Fruit fly (Drosophila melanogaster) whole organism, wandering third instar larva: ENCODE data around the gene CG43610.

ENCODE experiments used
- Abd-B ChIP-seq: fragments of >200 bp; optimal IDR thresholded peaks from 2 replicates; lab custom pipeline; 2017; ENCODE audit warnings: missing biosample characterization, missing genetic modification characterization
- CG32264 ChIP-seq: fragments of 200-800 bp; sonication (Bioruptor generic); optimal IDR thresholded peaks from 2 replicates; lab custom pipeline; 2016; ENCODE audit warnings: missing biosample characterization, missing genetic modification characterization
- CG9705 ChIP-seq: fragments of 200-800 bp; sonication (Bioruptor generic); optimal IDR thresholded peaks from 2 replicates; lab custom pipeline; 2018; ENCODE audit warnings: missing biosample characterization, mild to moderate bottlenecking, missing genetic modification characterization
- CrebA ChIP-seq: fragments of 200-800 bp; sonication (Bioruptor generic); optimal IDR thresholded peaks from 2 replicates; lab custom pipeline; 2016; ENCODE audit warnings: missing biosample characterization, mild to moderate bottlenecking, missing genetic modification characterization, borderline replicate concordance
- Dfd ChIP-seq: fragments of >200 bp; optimal IDR thresholded peaks from 2 replicates; lab custom pipeline; 2017; ENCODE audit warnings: missing biosample characterization, missing genetic modification characterization
- Dif ChIP-seq: fragments of 200-275, 200-300 bp; sonication (Bioruptor generic); optimal IDR thresholded peaks from 2 replicates; lab custom pipeline; 2018; ENCODE audit warnings: missing biosample characterization, missing genetic modification characterization; ENCODE audit not compliant: partially characterized antibody
- GATAd ChIP-seq: sonication (Bioruptor generic); optimal IDR thresholded peaks from 2 replicates; lab custom pipeline; 2016; ENCODE audit warnings: missing biosample characterization, missing genetic modification characterization
- HLH106 ChIP-seq: fragments of 200-800 bp; optimal IDR thresholded peaks from 3 replicates; lab custom pipeline; 2019; ENCODE audit warnings: missing biosample characterization, mild to moderate bottlenecking, missing genetic modification characterization, moderate library complexity
- Hnf4 ChIP-seq: fragments of 200-800 bp; sonication (Bioruptor generic); optimal IDR thresholded peaks from 2 replicates; lab custom pipeline; 2016; ENCODE audit warnings: missing biosample characterization, mild to moderate bottlenecking, missing genetic modification characterization
- Hr78 ChIP-seq: fragments of >200 bp; optimal IDR thresholded peaks from 2 replicates; lab custom pipeline; 2017; ENCODE audit warnings: missing biosample characterization, missing genetic modification characterization
- Hr83 ChIP-seq: fragments of 200-300 bp; sonication (Bioruptor generic); optimal IDR thresholded peaks from 2 replicates; lab custom pipeline; 2016; ENCODE audit warnings: missing biosample characterization, mild to moderate bottlenecking, missing genetic modification characterization, moderate library complexity; ENCODE audit not compliant: poor library complexity, severe bottlenecking
- Jra ChIP-seq: sonication (Bioruptor generic); optimal IDR thresholded peaks from 2 replicates; lab custom pipeline; 2016; ENCODE audit warnings: missing biosample characterization, missing genetic modification characterization
- Myc ChIP-seq: fragments of >200 bp; optimal IDR thresholded peaks from 2 replicates; lab custom pipeline; 2017
- N ChIP-seq: fragments of >200 bp; optimal IDR thresholded peaks from 2 replicates; lab custom pipeline; 2018; ENCODE audit warnings: missing biosample characterization, missing external identifiers, missing genetic modification characterization
- OdsH ChIP-seq: fragments of 200-800 bp; sonication (Bioruptor generic); optimal IDR thresholded peaks from 2 replicates; lab custom pipeline; 2016; ENCODE audit warnings: missing biosample characterization, mild to moderate bottlenecking, missing genetic modification characterization
- Rel ChIP-seq, 2 experiments: fragments of 200-800 bp; sonication (Bioruptor generic) in 1 of 2; optimal IDR thresholded peaks; 2 replicates in 1 of 2; 3 replicates in 1 of 2; lab custom pipeline; 2016 to 2019; ENCODE audit warnings: mild to moderate bottlenecking in 2 of 2, missing biosample characterization in 2 of 2, missing genetic modification characterization in 2 of 2, moderate library complexity in 1 of 2
- Sp1 ChIP-seq: fragments of 200-800 bp; sonication (Bioruptor generic); optimal IDR thresholded peaks from 3 replicates; lab custom pipeline; 2019; ENCODE audit warnings: missing biosample characterization, mild to moderate bottlenecking, missing genetic modification characterization, moderate library complexity
- Vsx2 ChIP-seq: fragments of 200-300, 225-300 bp; sonication (Bioruptor generic); optimal IDR thresholded peaks from 2 replicates; lab custom pipeline; 2018; ENCODE audit warnings: missing biosample characterization, missing genetic modification characterization; ENCODE audit not compliant: partially characterized antibody
- br ChIP-seq: fragments of 200-800 bp; sonication (Bioruptor generic); optimal IDR thresholded peaks from 2 replicates; lab custom pipeline; 2016; ENCODE audit warnings: missing biosample characterization, missing genetic modification characterization
- brk ChIP-seq: fragments of 200-800 bp; sonication (Bioruptor generic); optimal IDR thresholded peaks from 2 replicates; lab custom pipeline; 2016; ENCODE audit warnings: missing biosample characterization, mild to moderate bottlenecking, missing genetic modification characterization
- dl ChIP-seq, 2 experiments: fragments of 175-275, 200-275 bp in 1 of 2; fragments of 200-275 bp in 1 of 2; sonication (Bioruptor generic); optimal IDR thresholded peaks; lab custom pipeline; 2018; ENCODE audit warnings: mild to moderate bottlenecking in 2 of 2, missing biosample characterization in 2 of 2, missing genetic modification characterization in 2 of 2, moderate library complexity in 2 of 2; ENCODE audit not compliant: partially characterized antibody in 2 of 2, insufficient read depth in 1 of 2
- dmrt93B ChIP-seq: fragments of 200-800 bp; sonication (Bioruptor generic); optimal IDR thresholded peaks from 2 replicates; lab custom pipeline; 2018; ENCODE audit warnings: missing biosample characterization, mild to moderate bottlenecking, missing genetic modification characterization
- dsf ChIP-seq: sonication (Bioruptor generic); optimal IDR thresholded peaks from 2 replicates; lab custom pipeline; 2016; ENCODE audit warnings: missing biosample characterization, missing genetic modification characterization, borderline replicate concordance
- ey ChIP-seq: fragments of 200-800 bp; sonication (Bioruptor generic); optimal IDR thresholded peaks from 2 replicates; lab custom pipeline; 2016; ENCODE audit warnings: missing biosample characterization, missing genetic modification characterization
- foxo ChIP-seq, 2 experiments: fragments of 200-800 bp; sonication (Bioruptor generic); optimal IDR thresholded peaks; 2 replicates in 1 of 2; 3 replicates in 1 of 2; lab custom pipeline; 2016 to 2017; ENCODE audit warnings: missing biosample characterization in 2 of 2, missing genetic modification characterization in 2 of 2
- fru ChIP-seq: fragments of 200-800 bp; sonication (Bioruptor generic); optimal IDR thresholded peaks from 3 replicates; lab custom pipeline; 2016; ENCODE audit warnings: missing biosample characterization, mild to moderate bottlenecking, missing genetic modification characterization
- h ChIP-seq: fragments of 200-800 bp; sonication (Bioruptor generic); optimal IDR thresholded peaks from 3 replicates; lab custom pipeline; 2016; ENCODE audit warnings: missing biosample characterization, mild to moderate bottlenecking, missing genetic modification characterization
- jim ChIP-seq: fragments of 175-275, 200-325 bp; sonication (Bioruptor generic); optimal IDR thresholded peaks from 2 replicates; lab custom pipeline; 2016; ENCODE audit warnings: missing biosample characterization, mild to moderate bottlenecking, missing genetic modification characterization
- lola ChIP-seq: fragments of >200 bp; optimal IDR thresholded peaks from 2 replicates; lab custom pipeline; 2017; ENCODE audit warnings: missing biosample characterization, missing genetic modification characterization
- pan ChIP-seq: fragments of >200 bp; optimal IDR thresholded peaks from 2 replicates; lab custom pipeline; 2017
- psq ChIP-seq: fragments of 200-800 bp; sonication (Bioruptor generic); optimal IDR thresholded peaks from 3 replicates; lab custom pipeline; 2017; ENCODE audit warnings: missing biosample characterization, mild to moderate bottlenecking, missing genetic modification characterization, moderate library complexity
- rgr ChIP-seq: fragments of 200-800 bp; sonication (Bioruptor generic); optimal IDR thresholded peaks from 3 replicates; lab custom pipeline; 2016; ENCODE audit warnings: missing biosample characterization, mild to moderate bottlenecking, missing genetic modification characterization
- sage ChIP-seq: fragments of 200-800 bp; sonication (Bioruptor generic); optimal IDR thresholded peaks from 2 replicates; lab custom pipeline; 2016; ENCODE audit warnings: missing biosample characterization, mild to moderate bottlenecking, missing genetic modification characterization
- sv ChIP-seq: fragments of 200-800 bp; sonication (Bioruptor generic); optimal IDR thresholded peaks from 3 replicates; lab custom pipeline; 2016; ENCODE audit warnings: missing biosample characterization, missing genetic modification characterization
- woc ChIP-seq: sonication (Bioruptor generic); optimal IDR thresholded peaks from 2 replicates; lab custom pipeline; 2016; ENCODE audit warnings: missing biosample characterization, mild to moderate bottlenecking, missing genetic modification characterization

CG43610 gene

dm6 chr2L:6783395-6783794, 15.6 kb upstream of the CG43610 start:
- TF ChIP-seq Rel (GFP tag; optimal IDR thresholded peaks at IDR 0.05; lab: Kevin White, UChicago) (no peak), Rel (tag; optimal IDR thresholded peaks at IDR 0.05; lab: Kevin White, UChicago) (peak; percentile 97), Myc (lab: Kevin White, UChicago) (peak; percentile 0), Abd-B (GFP tag; lab: Kevin White, UChicago) (no peak)

- TF ChIP-seq fru (GFP tag; lab: Kevin White, UChicago) = no peak
- TF ChIP-seq dl (GFP tag; optimal IDR thresholded peaks at IDR 0.05; lab: Kevin White, UChicago; ENCODE audit: insufficient read depth in 1 of 2, partially characterized antibody in 2 of 2) = no peak
- no peak for TF ChIP-seq CrebA (GFP tag; lab: Kevin White, UChicago)
- no peak for TF ChIP-seq Vsx2 (GFP tag; lab: Kevin White, UChicago)
Measured at dm6 chr2L:6784235-6784634, 14.8 kb upstream of the CG43610 start.

dm6 chr2L:6785583-6785982, 13.4 kb upstream of the CG43610 start:
- no peak for TF ChIP-seq CrebA (GFP tag; lab: Kevin White, UChicago)
- TF ChIP-seq Hr83 (GFP tag; lab: Kevin White, UChicago) = no peak

dm6 chr2L:6786674-6787028, 12.3 kb upstream of the CG43610 start, which contains the start of gene nrv1:
nrv1 (minus strand) TSS chr2L:6786861.
- TF ChIP-seq Dif (GFP tag; lab: Kevin White, UChicago) (peak; percentile 95), sv (GFP tag; lab: Kevin White, UChicago) (no peak), Vsx2 (GFP tag; lab: Kevin White, UChicago) (peak; percentile 76), dl (GFP tag; optimal IDR thresholded peaks at IDR 0.05; lab: Kevin White, UChicago; ENCODE audit: insufficient read depth in 1 of 2, partially characterized antibody in 2 of 2) (peak; percentile 93 to 94), GATAd (GFP tag; lab: Kevin White, UChicago) (no peak), Hr83 (GFP tag; lab: Kevin White, UChicago) (peak; percentile 93), CrebA (GFP tag; lab: Kevin White, UChicago) (peak; percentile 38)

- TF ChIP-seq Dif (GFP tag; lab: Kevin White, UChicago) (peak; percentile 91), h (GFP tag; lab: Kevin White, UChicago) (peak; percentile 91), N (GFP tag; lab: Kevin White, UChicago) (peak; percentile 70), Jra (GFP tag; lab: Kevin White, UChicago) (peak; percentile 78), Vsx2 (GFP tag; lab: Kevin White, UChicago) (peak; percentile 92), Hr78 (GFP tag; lab: Kevin White, UChicago) (no peak), dsf (peak; percentile 63), br (GFP tag; lab: Kevin White, UChicago) (peak; percentile 92), GATAd (GFP tag; lab: Kevin White, UChicago) (peak; percentile 56), brk (GFP tag; lab: Kevin White, UChicago) (peak; percentile 69), Dfd (no peak), lola (GFP tag; lab: Kevin White, UChicago) (no peak), CrebA (GFP tag; lab: Kevin White, UChicago) (peak; percentile 42), Abd-B (GFP tag; lab: Kevin White, UChicago) (no peak), sv (GFP tag; lab: Kevin White, UChicago) (peak; percentile 95), ey (GFP tag; lab: Kevin White, UChicago) (peak; percentile 94), sage (GFP tag; lab: Kevin White, UChicago) (no peak), dl (GFP tag; optimal IDR thresholded peaks at IDR 0.05; lab: Kevin White, UChicago; ENCODE audit: insufficient read depth in 1 of 2, partially characterized antibody in 2 of 2) (peak; percentile 88 to 91), OdsH (GFP tag; lab: Kevin White, UChicago) (peak; percentile 91), pan (lab: Kevin White, UChicago) (no peak), CG32264 (GFP tag; lab: Kevin White, UChicago) (peak; percentile 73), Rel (GFP tag; optimal IDR thresholded peaks at IDR 0.05; lab: Kevin White, UChicago) (no peak), Rel (tag; optimal IDR thresholded peaks at IDR 0.05; lab: Kevin White, UChicago) (peak; percentile 89), psq (GFP tag; lab: Kevin White, UChicago) (peak; percentile 89), HLH106 (tag; lab: Kevin White, UChicago) (peak; percentile 94), rgr (GFP tag; lab: Kevin White, UChicago) (peak; percentile 89), dmrt93B (GFP tag; lab: Kevin White, UChicago) (peak; percentile 93), CG9705 (peak; percentile 89), fru (GFP tag; lab: Kevin White, UChicago) (peak; percentile 92), Hnf4 (peak; percentile 82), Sp1 (GFP tag; lab: Kevin White, UChicago) (peak; percentile 95), foxo (GFP tag; optimal IDR thresholded peaks at IDR 0.05; lab: Kevin White, UChicago) (peak; percentile 50 to 92), woc (GFP tag; lab: Kevin White, UChicago) (peak; percentile 95), jim (GFP tag; lab: Kevin White, UChicago) (peak; percentile 76), Hr83 (GFP tag; lab: Kevin White, UChicago) (peak; percentile 67)
Measured at dm6 chr2L:6787029-6787972, 11.7 kb upstream of the CG43610 start.
